Fruit fly (Drosophila melanogaster): Measurements from ENCODE around the gene ppk22.

DNA sequence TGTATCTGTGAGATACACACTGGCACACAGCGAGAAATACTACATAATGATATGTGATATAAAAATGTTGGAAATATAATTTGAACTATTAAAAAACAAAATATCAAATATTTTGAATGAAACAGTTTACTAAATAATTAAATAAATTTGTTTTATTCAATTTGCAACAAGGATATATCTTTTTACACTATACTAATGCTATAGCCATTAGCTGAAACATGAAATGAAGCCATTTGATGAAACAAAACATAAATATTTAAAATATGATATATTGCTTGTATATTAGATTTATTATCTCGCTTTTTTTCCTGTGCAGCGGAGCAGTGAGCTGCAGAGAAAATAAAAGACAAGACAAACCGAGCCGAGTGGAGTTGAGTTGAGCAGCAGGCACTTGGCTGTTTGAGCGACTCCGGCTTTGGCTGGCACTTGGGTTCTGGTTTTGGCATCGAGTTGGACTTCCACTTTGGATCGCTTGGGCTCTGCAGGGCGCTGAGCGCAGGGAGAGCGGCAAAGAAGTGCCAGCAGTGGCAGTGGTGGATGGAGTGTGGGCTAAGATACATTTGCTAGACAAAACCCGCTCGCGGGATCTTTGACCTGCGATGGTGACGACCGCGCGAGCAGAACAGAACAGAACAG is 33.8 kb upstream of the ppk22 start:
- TF ChIP-seq Mnt (GFP tag; optimal IDR thresholded peaks at IDR 0.05) (no peak), toe (GFP tag; optimal IDR thresholded peaks at IDR 0.05) (no peak), CG5204 (GFP tag; optimal IDR thresholded peaks at IDR 0.05) (no peak)

Measured in whole organism, adult.